Fruit fly (Drosophila melanogaster) whole organism, embryonic: ENCODE data around the gene Alp4.

Source experiments
- Atf3 ChIP-seq: fragments of 200-800 bp; sonication (Bioruptor generic); optimal IDR thresholded peaks from 3 replicates; lab custom pipeline; 2016; ENCODE audit warnings: missing biosample characterization, missing genetic modification characterization
- BtbVII ChIP-seq: fragments of 200-800 bp; sonication (Bioruptor generic); optimal IDR thresholded peaks from 3 replicates; lab custom pipeline; 2017; ENCODE audit warnings: missing biosample characterization, mild to moderate bottlenecking, missing genetic modification characterization
- C15 ChIP-seq: fragments of 200-800 bp; sonication (Bioruptor generic); IDR thresholded peaks from 3 replicates; pipeline ENCODE4 v1.3.6; 2022; ENCODE audit warnings: missing biosample characterization, missing genetic modification characterization
- CG10431 ChIP-seq: fragments of 200-800 bp; sonication (Bioruptor generic); optimal IDR thresholded peaks from 3 replicates; lab custom pipeline; 2018; ENCODE audit warnings: missing biosample characterization, mild to moderate bottlenecking, missing genetic modification characterization
- CG11093 ChIP-seq: fragments of 200-800 bp; sonication (Bioruptor generic); IDR thresholded peaks from 3 replicates; pipeline ENCODE4 v1.3.6; 2022; ENCODE audit warnings: missing biosample characterization, missing genetic modification characterization
- CG12299 ChIP-seq: fragments of 200-800 bp; sonication (Bioruptor generic); optimal IDR thresholded peaks from 2 replicates; lab custom pipeline; 2018; ENCODE audit warnings: missing biosample characterization, mild to moderate bottlenecking, missing genetic modification characterization
- CG12659 ChIP-seq: fragments of 200-800 bp; sonication (Bioruptor generic); optimal IDR thresholded peaks from 3 replicates; lab custom pipeline; 2017; ENCODE audit warnings: mild to moderate bottlenecking, missing biosample characterization, missing genetic modification reagents, missing genetic modification characterization
- CG13287 ChIP-seq: fragments of 200-800 bp; sonication (Bioruptor generic); IDR thresholded peaks from 2 replicates; pipeline ENCODE4 v1.3.6; 2022; ENCODE audit warnings: missing biosample characterization, missing genetic modification characterization; ENCODE audit not compliant: partially characterized antibody
- CG13296 ChIP-seq: fragments of 200-800 bp; sonication (Bioruptor generic); optimal IDR thresholded peaks from 3 replicates; lab custom pipeline; 2018; ENCODE audit warnings: missing biosample characterization, mild to moderate bottlenecking, missing genetic modification characterization
- CG1529 ChIP-seq: fragments of 200-800 bp; sonication (Bioruptor generic); optimal IDR thresholded peaks from 3 replicates; lab custom pipeline; 2018; ENCODE audit warnings: missing biosample characterization, missing genetic modification characterization
- CG15514 ChIP-seq: fragments of 200-800 bp; sonication (Bioruptor generic); optimal IDR thresholded peaks from 3 replicates; lab custom pipeline; 2017; ENCODE audit warnings: missing biosample characterization, missing genetic modification characterization, mild to moderate bottlenecking, moderate library complexity, missing genetic modification reagents
- CG1647 ChIP-seq: fragments of 200-800 bp; sonication (Bioruptor generic); optimal IDR thresholded peaks from 3 replicates; lab custom pipeline; 2016; ENCODE audit warnings: missing biosample characterization, missing genetic modification characterization
- CG17186 ChIP-seq: fragments of 200-800 bp; sonication (Bioruptor generic); optimal IDR thresholded peaks from 3 replicates; lab custom pipeline; 2017; ENCODE audit warnings: missing biosample characterization, missing genetic modification reagents, missing genetic modification characterization
- CG17912 ChIP-seq: fragments of 200-800 bp; sonication (Bioruptor generic); optimal IDR thresholded peaks from 2 replicates; lab custom pipeline; 2018; ENCODE audit warnings: missing biosample characterization, mild to moderate bottlenecking, missing genetic modification characterization
- CG1792 ChIP-seq: fragments of 200-800 bp; sonication (Bioruptor generic); optimal IDR thresholded peaks from 2 replicates; lab custom pipeline; 2016; ENCODE audit warnings: missing biosample characterization, missing genetic modification characterization
- CG2202 ChIP-seq: fragments of 200-800 bp; sonication (Bioruptor generic); optimal IDR thresholded peaks from 2 replicates; lab custom pipeline; 2018; ENCODE audit warnings: missing biosample characterization, mild to moderate bottlenecking, missing genetic modification characterization
- CG3281 ChIP-seq: fragments of 200-800 bp; sonication (Bioruptor generic); optimal IDR thresholded peaks from 3 replicates; lab custom pipeline; 2017; ENCODE audit warnings: missing biosample characterization, mild to moderate bottlenecking, missing genetic modification characterization
- CG4730 ChIP-seq: fragments of 200-800 bp; sonication (Bioruptor generic); IDR thresholded peaks from 2 replicates; pipeline ENCODE4 v1.3.6; 2022; ENCODE audit warnings: missing biosample characterization, missing genetic modification characterization
- CG5245 ChIP-seq: fragments of 200-800 bp; sonication (Bioruptor generic); optimal IDR thresholded peaks from 3 replicates; lab custom pipeline; 2016; ENCODE audit warnings: missing biosample characterization, missing genetic modification characterization
- CG7839 ChIP-seq: fragments of 200-800 bp; sonication (Bioruptor generic); optimal IDR thresholded peaks from 3 replicates; lab custom pipeline; 2018; ENCODE audit warnings: missing biosample characterization, mild to moderate bottlenecking, missing genetic modification characterization, moderate library complexity
- CG7963 ChIP-seq: fragments of 200-800 bp; sonication (Bioruptor generic); IDR thresholded peaks from 3 replicates; pipeline ENCODE4 v1.3.6; 2022; ENCODE audit warnings: missing biosample characterization, missing genetic modification characterization; ENCODE audit not compliant: partially characterized antibody
- Dek ChIP-seq: fragments of 200-800 bp; sonication (Bioruptor generic); optimal IDR thresholded peaks from 3 replicates; lab custom pipeline; 2019; ENCODE audit warnings: missing biosample characterization, mild to moderate bottlenecking, missing genetic modification characterization, moderate library complexity
- Doc3 ChIP-seq: fragments of 200-800 bp; sonication (Bioruptor generic); IDR thresholded peaks from 3 replicates; pipeline ENCODE4 v1.3.6; 2022; ENCODE audit warnings: missing biosample characterization, missing genetic modification characterization; ENCODE audit not compliant: partially characterized antibody
- Elba2 ChIP-seq: fragments of 200-800 bp; sonication (Bioruptor generic); optimal IDR thresholded peaks from 3 replicates; lab custom pipeline; 2016; ENCODE audit warnings: missing biosample characterization, missing genetic modification characterization
- H2.0 ChIP-seq: fragments of 200-800 bp; sonication (Bioruptor generic); IDR thresholded peaks from 2 replicates; pipeline ENCODE4 v1.3.6; 2022; ENCODE audit warnings: missing biosample characterization, missing genetic modification characterization
- HLH54F ChIP-seq: fragments of 200-800 bp; sonication (Bioruptor generic); optimal IDR thresholded peaks from 3 replicates; lab custom pipeline; 2016; ENCODE audit warnings: missing biosample characterization, missing genetic modification characterization
- HLHmδ ChIP-seq: fragments of 200-800 bp; sonication (Bioruptor generic); optimal IDR thresholded peaks from 2 replicates; lab custom pipeline; 2018; ENCODE audit warnings: missing biosample characterization, mild to moderate bottlenecking, missing genetic modification characterization, moderate library complexity
- Hand ChIP-seq: fragments of 200-800 bp; sonication (Bioruptor generic); optimal IDR thresholded peaks from 2 replicates; lab custom pipeline; 2017; ENCODE audit warnings: mild to moderate bottlenecking, missing biosample characterization, missing genetic modification reagents, missing genetic modification characterization
- Hsf ChIP-seq: fragments of 200-800 bp; sonication (Bioruptor generic); optimal IDR thresholded peaks from 3 replicates; lab custom pipeline; 2016; ENCODE audit warnings: missing biosample characterization, missing genetic modification characterization
- MBD-R2 ChIP-seq: fragments of 200-800 bp; sonication (Bioruptor generic); IDR thresholded peaks from 2 replicates; pipeline ENCODE4 v1.3.6; 2022; ENCODE audit warnings: missing biosample characterization, missing genetic modification characterization
- MTF-1 ChIP-seq: fragments of 200-800 bp; sonication (Bioruptor generic); optimal IDR thresholded peaks from 2 replicates; lab custom pipeline; 2018; ENCODE audit warnings: missing biosample characterization, mild to moderate bottlenecking, missing genetic modification characterization, borderline replicate concordance
- Sox102F ChIP-seq: fragments of 200-800 bp; sonication (Bioruptor generic); optimal IDR thresholded peaks from 2 replicates; lab custom pipeline; 2018; ENCODE audit warnings: missing biosample characterization, mild to moderate bottlenecking, missing genetic modification characterization, moderate library complexity
- Vsx1 ChIP-seq: fragments of 200-800 bp; sonication (Bioruptor generic); optimal IDR thresholded peaks from 2 replicates; lab custom pipeline; 2017; ENCODE audit warnings: missing biosample characterization, mild to moderate bottlenecking, missing genetic modification characterization, missing genetic modification reagents
- abd-A ChIP-seq: fragments of 200-800 bp; sonication (Bioruptor generic); optimal IDR thresholded peaks from 3 replicates; lab custom pipeline; 2019; ENCODE audit warnings: missing biosample characterization, mild to moderate bottlenecking, missing genetic modification characterization, moderate library complexity
- ap ChIP-seq: fragments of 200-800 bp; sonication (Bioruptor generic); IDR thresholded peaks from 2 replicates; pipeline ENCODE4 v1.3.6; 2022; ENCODE audit warnings: missing biosample characterization, missing genetic modification characterization
- da ChIP-seq: fragments of 200-800 bp; sonication (Bioruptor generic); optimal IDR thresholded peaks from 2 replicates; lab custom pipeline; 2016; ENCODE audit warnings: missing biosample characterization, missing genetic modification characterization
- gcm2 ChIP-seq: fragments of 200-800 bp; sonication (Bioruptor generic); optimal IDR thresholded peaks from 2 replicates; lab custom pipeline; 2016; ENCODE audit warnings: missing biosample characterization, missing genetic modification characterization
- jing ChIP-seq: fragments of 200-800 bp; sonication (Bioruptor generic); optimal IDR thresholded peaks from 2 replicates; lab custom pipeline; 2018; ENCODE audit warnings: missing biosample characterization, mild to moderate bottlenecking, missing genetic modification characterization
- nom ChIP-seq: fragments of 200-800 bp; sonication (Bioruptor generic); optimal IDR thresholded peaks from 2 replicates; lab custom pipeline; 2017; ENCODE audit warnings: missing biosample characterization, missing genetic modification characterization, mild to moderate bottlenecking, moderate library complexity, missing genetic modification reagents
- onecut ChIP-seq: fragments of 200-800 bp; sonication (Bioruptor generic); IDR thresholded peaks from 2 replicates; pipeline ENCODE4 v1.3.6; 2022; ENCODE audit warnings: missing biosample characterization, missing genetic modification characterization
- phol ChIP-seq: fragments of 200-800 bp; sonication (Bioruptor generic); optimal IDR thresholded peaks from 3 replicates; lab custom pipeline; 2018; ENCODE audit warnings: missing biosample characterization, mild to moderate bottlenecking, missing genetic modification characterization, moderate library complexity
- rib ChIP-seq: fragments of 200-800 bp; sonication (Bioruptor generic); IDR thresholded peaks from 2 replicates; pipeline ENCODE4 v1.3.6; 2022; ENCODE audit warnings: missing biosample characterization, missing genetic modification characterization
- sc ChIP-seq, 3 experiments: fragments of >200 bp in 2 of 3; fragments of 200-800 bp in 1 of 3; sonication (Bioruptor generic) in 1 of 3; optimal IDR thresholded peaks; 2 replicates in 2 of 3; 3 replicates in 1 of 3; lab custom pipeline; 2017; ENCODE audit warnings: mild to moderate bottlenecking in 1 of 3, missing biosample characterization in 1 of 3, missing genetic modification characterization in 1 of 3, missing genetic modification reagents in 1 of 3
- sens ChIP-seq: fragments of 200-800 bp; sonication (Bioruptor generic); peaks from one replicate; lab custom pipeline; 2016; ENCODE audit warnings: missing biosample characterization, missing genetic modification characterization
- sima ChIP-seq: fragments of 200-800 bp; sonication (Bioruptor generic); optimal IDR thresholded peaks from 2 replicates; lab custom pipeline; 2016; ENCODE audit warnings: missing biosample characterization, missing genetic modification characterization
- sna ChIP-seq: fragments of 200-800 bp; sonication (Bioruptor generic); IDR thresholded peaks from 2 replicates; pipeline ENCODE4 v1.3.6; 2022; ENCODE audit warnings: missing biosample characterization, missing genetic modification characterization; ENCODE audit not compliant: partially characterized antibody
- tx ChIP-seq: fragments of 200-800 bp; sonication (Bioruptor generic); optimal IDR thresholded peaks from 2 replicates; lab custom pipeline; 2016; ENCODE audit warnings: missing biosample characterization, missing genetic modification characterization
- unc-4 ChIP-seq: fragments of 200-800 bp; sonication (Bioruptor generic); IDR thresholded peaks from 2 replicates; pipeline ENCODE4 v1.3.6; 2022; ENCODE audit warnings: missing biosample characterization, missing genetic modification characterization; ENCODE audit not compliant: partially characterized antibody

Alp4 gene

dm6 chr3R:31059036-31059806, 10.5 kb downstream of the Alp4 start (continued):
- TF ChIP-seq sc (optimal IDR thresholded peaks at IDR 0.05; lab: Kevin White, UChicago) (no peak), sc (GFP tag; optimal IDR thresholded peaks at IDR 0.05; lab: Kevin White, UChicago) (peak; percentile 86), ap (peak; percentile 72), Elba2 (no peak), MBD-R2 (GFP tag; lab: Robert Waterston, UW) (peak; percentile 40; the same call in 1 of the 2 replicates), CG1792 (GFP tag; lab: Kevin White, UChicago) (no peak), CG7963 (GFP tag; lab: Robert Waterston, UW) (no peak), tx (GFP tag; lab: Kevin White, UChicago) (no peak), CG12659 (GFP tag; lab: Kevin White, UChicago) (peak; percentile 72), CG11093 (peak; percentile 56; the same call in 1 of the 3 replicates), gcm2 (no peak), BtbVII (GFP tag; lab: Kevin White, UChicago) (peak; percentile 45), CG12299 (tag; lab: Kevin White, UChicago) (peak; percentile 12), CG7839 (tag; lab: Kevin White, UChicago) (peak; percentile 90), CG1529 (GFP tag; lab: Kevin White, UChicago) (peak; percentile 82), da (GFP tag; lab: Kevin White, UChicago) (no peak), Sox102F (GFP tag; lab: Kevin White, UChicago) (peak; percentile 92), phol (peak; percentile 89), CG13296 (GFP tag; lab: Kevin White, UChicago) (peak; percentile 60), HLHmδ (GFP tag; lab: Kevin White, UChicago) (no peak), HLH54F (GFP tag; lab: Kevin White, UChicago) (no peak), CG3281 (peak; percentile 79), H2.0 (GFP tag; lab: Robert Waterston, UW) (peak; percentile 78), CG1647 (peak; percentile 5), CG2202 (peak; percentile 76), Atf3 (GFP tag; lab: Kevin White, UChicago) (no peak), Vsx1 (peak; percentile 69), Doc3 (no peak), CG4730 (peak; percentile 76), Hsf (GFP tag; lab: Kevin White, UChicago) (peak; percentile 40), Hand (peak; percentile 59), Dek (tag; lab: Kevin White, UChicago) (peak; percentile 70), MTF-1 (GFP tag; lab: Kevin White, UChicago) (peak; percentile 72), jing (GFP tag; lab: Kevin White, UChicago) (peak; percentile 72), abd-A (tag; lab: Kevin White, UChicago) (no peak), nom (GFP tag; lab: Kevin White, UChicago) (no peak), CG17912 (GFP tag; lab: Kevin White, UChicago) (peak; percentile 68), CG5245 (GFP tag; lab: Kevin White, UChicago) (peak; percentile 77), CG17186 (peak; percentile 42), C15 (peak; percentile 58; the same call in 1 of the 3 replicates), rib (peak; percentile 61; the same call in 1 of the 2 replicates), sima (GFP tag; lab: Kevin White, UChicago) (no peak), unc-4 (GFP tag; lab: Robert Waterston, UW) (no peak), sna (GFP tag; lab: Robert Waterston, UW) (no peak), CG15514 (peak; percentile 44), CG13287 (GFP tag; lab: Robert Waterston, UW) (no peak), sens (GFP tag; lab: Kevin White, UChicago) (peak; percentile 71), onecut (GFP tag; lab: Robert Waterston, UW) (peak; percentile 66; the same call in 1 of the 2 replicates), CG10431 (GFP tag; lab: Kevin White, UChicago) (peak; percentile 54)
